Worm (Caenorhabditis elegans) whole organism, L4 larva: ENCODE data around the gene R53.4.

ENCODE experiments used
- R02D3.7 ChIP-seq: fragments of 150-350 bp; sonication (generic microtip); optimal IDR thresholded peaks from 3 replicates; lab custom pipeline; 2014; ENCODE audit warnings: missing biosample characterization, missing genetic modification characterization
- dpl-1 ChIP-seq: fragments of 150-350 bp; optimal IDR thresholded peaks from 2 replicates; lab custom pipeline; 2014; ENCODE audit warnings: missing biosample characterization, missing genetic modification reagents, missing genetic modification characterization
- fos-1 ChIP-seq: fragments of 150-350 bp; optimal IDR thresholded peaks from 2 replicates; lab custom pipeline; 2014; ENCODE audit warnings: missing biosample characterization, missing genetic modification characterization
- hlh-11 ChIP-seq: fragments of 200-800 bp; sonication (Bioruptor generic); optimal IDR thresholded peaks from 2 replicates; lab custom pipeline; 2018; ENCODE audit warnings: mild to moderate bottlenecking, missing genetic modification characterization, missing compliant biosample characterization
- skn-1 ChIP-seq: fragments of 150-350 bp; optimal IDR thresholded peaks from 2 replicates; lab custom pipeline; 2014; ENCODE audit warnings: missing biosample characterization, missing genetic modification characterization
- zag-1 ChIP-seq: fragments of 150-350 bp; optimal IDR thresholded peaks from 2 replicates; lab custom pipeline; 2014; ENCODE audit warnings: missing biosample characterization, missing genetic modification characterization

DNA sequence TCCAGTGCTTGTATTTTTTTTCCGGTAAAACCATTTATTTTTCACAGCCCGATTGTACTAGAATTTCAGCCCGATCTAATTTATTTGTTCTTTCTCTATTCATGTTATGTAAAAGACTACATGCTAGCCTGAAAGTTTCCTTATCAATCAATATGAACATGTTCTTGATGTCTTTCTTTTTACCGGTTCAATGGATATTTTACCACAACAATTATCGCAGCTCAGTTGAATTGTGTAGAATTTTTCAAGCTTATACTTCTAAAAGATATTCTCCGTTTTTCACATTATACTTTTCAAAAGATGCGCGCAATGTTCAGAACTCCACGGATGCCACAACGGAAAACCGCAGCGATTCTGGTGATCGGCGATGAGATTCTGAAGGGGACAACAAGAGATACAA is 24.0 kb downstream of the R53.4 start, which contains the start of gene flad-1:
- TF ChIP-seq hlh-11 (tag; lab: Kevin White, UChicago) (no peak), skn-1 (tag; lab: Kevin White, UChicago) (no peak), R02D3.7 (tag; lab: Kevin White, UChicago) (no peak), zag-1 (tag; lab: Kevin White, UChicago) (no peak), fos-1 (no peak), dpl-1 (GFP tag; lab: Kevin White, UChicago) (no peak)
